Worm (Caenorhabditis elegans): Measurements from ENCODE around the gene col-158.

- no peak for TF ChIP-seq alr-1 (tag; optimal IDR thresholded peaks at IDR 0.05)
- TF ChIP-seq ZK546.5 (tag; optimal IDR thresholded peaks at IDR 0.05), result no peak
- no peak for TF ChIP-seq elt-3 (tag; optimal IDR thresholded peaks at IDR 0.05)
- no peak for TF ChIP-seq nhr-77 (tag; optimal IDR thresholded peaks at IDR 0.05)
- no peak for TF ChIP-seq nhr-12 (tag; optimal IDR thresholded peaks at IDR 0.05)
- TF ChIP-seq ceh-16 (tag; optimal IDR thresholded peaks at IDR 0.05), result no peak
- no peak for TF ChIP-seq snpc-4 (tag; optimal IDR thresholded peaks at IDR 0.05)
- TF ChIP-seq nhr-129 (tag; optimal IDR thresholded peaks at IDR 0.05), result no peak
- TF ChIP-seq nhr-23 (tag; optimal IDR thresholded peaks at IDR 0.05), result no peak
Measured at ce11 chrV:11809935-11810334, 19.4 kb upstream of the col-158 start.

Measured in whole organism, L2 larva.